Fruit fly (Drosophila melanogaster) whole organism, prepupa: ENCODE results near the gene Rpn9.
A peak's percentile ranks its signal among the peaks of the same experiment; 100 is the strongest.

Source experiments
- Blimp-1 ChIP-seq: fragments of 200-800 bp; sonication (Bioruptor generic); optimal IDR thresholded peaks from 3 replicates; lab custom pipeline; 2017; ENCODE audit warnings: missing biosample characterization, missing genetic modification characterization, mild to moderate bottlenecking, moderate library complexity, missing genetic modification reagents
- CG10631 ChIP-seq: fragments of 200-800 bp; sonication (Bioruptor generic); optimal IDR thresholded peaks from 2 replicates; lab custom pipeline; 2016; ENCODE audit warnings: missing biosample characterization, missing genetic modification characterization
- CG10669 ChIP-seq: fragments of 200-800 bp; sonication (Bioruptor generic); optimal IDR thresholded peaks from 3 replicates; lab custom pipeline; 2018; ENCODE audit warnings: missing biosample characterization, mild to moderate bottlenecking, missing genetic modification characterization, moderate library complexity
- CG11294 ChIP-seq: fragments of 200-800 bp; sonication (Bioruptor generic); IDR thresholded peaks from 2 replicates; pipeline ENCODE4 v1.3.6; 2022; ENCODE audit warnings: missing biosample characterization, missing genetic modification characterization
- CG11762 ChIP-seq: fragments of 200-800 bp; sonication (Bioruptor generic); optimal IDR thresholded peaks from 3 replicates; lab custom pipeline; 2016; ENCODE audit warnings: missing biosample characterization, missing genetic modification characterization; ENCODE audit not compliant: insufficient read depth
- CG11902 ChIP-seq: fragments of 200-800 bp; sonication (Bioruptor generic); optimal IDR thresholded peaks from 3 replicates; lab custom pipeline; 2016; ENCODE audit warnings: missing biosample characterization, missing genetic modification characterization
- CG1621 ChIP-seq: fragments of 200-800 bp; sonication (Bioruptor generic); optimal IDR thresholded peaks from 3 replicates; lab custom pipeline; 2018; ENCODE audit warnings: missing biosample characterization, mild to moderate bottlenecking, missing genetic modification characterization
- CG16779 ChIP-seq: fragments of 200-800 bp; sonication (Bioruptor generic); optimal IDR thresholded peaks from 3 replicates; lab custom pipeline; 2017; ENCODE audit warnings: missing biosample characterization, mild to moderate bottlenecking, missing genetic modification characterization
- CG3032 ChIP-seq: fragments of 200-800 bp; optimal IDR thresholded peaks from 2 replicates; lab custom pipeline; 2019; ENCODE audit warnings: missing biosample characterization, mild to moderate bottlenecking, missing genetic modification characterization, moderate library complexity
- CG31627 ChIP-seq: fragments of 200-800 bp; sonication (Bioruptor generic); optimal IDR thresholded peaks from 3 replicates; lab custom pipeline; 2016; ENCODE audit warnings: missing biosample characterization, missing genetic modification characterization
- CG3919 ChIP-seq: fragments of 200-800 bp; sonication (Bioruptor generic); optimal IDR thresholded peaks from 3 replicates; lab custom pipeline; 2016; ENCODE audit warnings: missing biosample characterization, missing genetic modification characterization
- CG4318 ChIP-seq: fragments of 200-800 bp; sonication (Bioruptor generic); optimal IDR thresholded peaks from 3 replicates; lab custom pipeline; 2017; ENCODE audit warnings: missing biosample characterization, mild to moderate bottlenecking, missing genetic modification characterization
- CG6276 ChIP-seq: fragments of 200-800 bp; sonication (Bioruptor generic); optimal IDR thresholded peaks from 2 replicates; lab custom pipeline; 2017; ENCODE audit warnings: missing biosample characterization, mild to moderate bottlenecking, missing genetic modification characterization
- CG6792 ChIP-seq: fragments of 200-800 bp; sonication (Bioruptor generic); optimal IDR thresholded peaks from 3 replicates; lab custom pipeline; 2016; ENCODE audit warnings: missing biosample characterization, missing genetic modification characterization
- CG6854 ChIP-seq: fragments of 200-800 bp; sonication (Bioruptor generic); optimal IDR thresholded peaks from 2 replicates; lab custom pipeline; 2017; ENCODE audit warnings: missing biosample characterization, mild to moderate bottlenecking, missing genetic modification characterization
- CG7368 ChIP-seq: fragments of 200-800 bp; sonication (Bioruptor generic); optimal IDR thresholded peaks from 3 replicates; lab custom pipeline; 2016; ENCODE audit warnings: missing biosample characterization, missing genetic modification characterization
- CG8119 ChIP-seq: fragments of 200-800 bp; sonication (Bioruptor generic); IDR thresholded peaks from 3 replicates; pipeline ENCODE4 v1.3.6; 2022; ENCODE audit warnings: missing biosample characterization, missing genetic modification characterization
- CG8319 ChIP-seq: fragments of 200-800 bp; sonication (Bioruptor generic); optimal IDR thresholded peaks from 3 replicates; lab custom pipeline; 2016; ENCODE audit warnings: missing biosample characterization, missing genetic modification characterization
- CG8632 ChIP-seq: fragments of 200-800 bp; sonication (Bioruptor generic); optimal IDR thresholded peaks from 3 replicates; lab custom pipeline; 2016; ENCODE audit warnings: missing biosample characterization, missing genetic modification characterization
- CG9139 ChIP-seq: fragments of 200-800 bp; sonication (Bioruptor generic); optimal IDR thresholded peaks from 3 replicates; lab custom pipeline; 2017; ENCODE audit warnings: missing biosample characterization, mild to moderate bottlenecking, missing genetic modification characterization
- Eip75B ChIP-seq: fragments of 200-800 bp; sonication (Bioruptor generic); optimal IDR thresholded peaks from 3 replicates; lab custom pipeline; 2016; ENCODE audit warnings: missing biosample characterization, missing genetic modification characterization
- Eip78C ChIP-seq: fragments of 200-800 bp; sonication (Bioruptor generic); peaks from one replicate; lab custom pipeline; 2016; ENCODE audit warnings: missing biosample characterization, missing genetic modification characterization
- Eip93F ChIP-seq: fragments of 200-800 bp; sonication (Bioruptor generic); optimal IDR thresholded peaks from 2 replicates; lab custom pipeline; 2016; ENCODE audit warnings: missing biosample characterization, mild to moderate bottlenecking, missing genetic modification characterization
- Ets21C ChIP-seq: fragments of 200-800 bp; sonication (Bioruptor generic); optimal IDR thresholded peaks from 3 replicates; lab custom pipeline; 2016; ENCODE audit warnings: missing biosample characterization, missing genetic modification characterization
- Ets96B ChIP-seq: fragments of 200-800 bp; optimal IDR thresholded peaks from 2 replicates; lab custom pipeline; 2019; ENCODE audit warnings: missing biosample characterization, mild to moderate bottlenecking, missing genetic modification characterization, moderate library complexity
- Hr38 ChIP-seq: sonication (Bioruptor generic); optimal IDR thresholded peaks from 2 replicates; lab custom pipeline; 2016; ENCODE audit warnings: missing biosample characterization, missing genetic modification characterization
- Hr4 ChIP-seq: fragments of 200-800 bp; sonication (Bioruptor generic); optimal IDR thresholded peaks from 3 replicates; lab custom pipeline; 2016; ENCODE audit warnings: missing biosample characterization, missing genetic modification characterization
- Lpt ChIP-seq: fragments of 200-800 bp; sonication (Bioruptor generic); optimal IDR thresholded peaks from 3 replicates; lab custom pipeline; 2016; ENCODE audit warnings: missing biosample characterization, missing genetic modification characterization
- Met ChIP-seq: fragments of 200-800 bp; sonication (Bioruptor generic); optimal IDR thresholded peaks from 3 replicates; lab custom pipeline; 2016; ENCODE audit warnings: missing biosample characterization, missing genetic modification characterization
- OdsH ChIP-seq: fragments of 200-800 bp; sonication (Bioruptor generic); optimal IDR thresholded peaks from 3 replicates; lab custom pipeline; 2016; ENCODE audit warnings: missing biosample characterization, missing genetic modification characterization
- Smox ChIP-seq: fragments of 200-800 bp; sonication (Bioruptor generic); optimal IDR thresholded peaks from 3 replicates; lab custom pipeline; 2016; ENCODE audit warnings: missing biosample characterization, missing genetic modification characterization
- Sox102F ChIP-seq: fragments of 200-800 bp; sonication (Bioruptor generic); optimal IDR thresholded peaks from 2 replicates; lab custom pipeline; 2016; ENCODE audit warnings: missing biosample characterization, mild to moderate bottlenecking, missing genetic modification characterization
- Sox14 ChIP-seq: fragments of 200-800 bp; sonication (Bioruptor generic); optimal IDR thresholded peaks from 3 replicates; lab custom pipeline; 2016; ENCODE audit warnings: missing biosample characterization, missing genetic modification characterization
- Sox15 ChIP-seq: fragments of 200-800 bp; sonication (Bioruptor generic); optimal IDR thresholded peaks from 3 replicates; lab custom pipeline; 2016; ENCODE audit warnings: missing biosample characterization, missing genetic modification characterization
- achi ChIP-seq: fragments of 200-800 bp; sonication (Bioruptor generic); optimal IDR thresholded peaks from 3 replicates; lab custom pipeline; 2016; ENCODE audit warnings: missing biosample characterization, missing genetic modification characterization
- acj6 ChIP-seq: fragments of 200-800 bp; sonication (Bioruptor generic); optimal IDR thresholded peaks from 3 replicates; lab custom pipeline; 2016; ENCODE audit warnings: missing biosample characterization, missing genetic modification characterization
- cyc ChIP-seq: fragments of 200-800 bp; sonication (Bioruptor generic); optimal IDR thresholded peaks from 3 replicates; lab custom pipeline; 2016; ENCODE audit warnings: missing biosample characterization, missing genetic modification characterization
- dac ChIP-seq: fragments of 200-800 bp; sonication (Bioruptor generic); optimal IDR thresholded peaks from 2 replicates; lab custom pipeline; 2017; ENCODE audit warnings: missing biosample characterization, mild to moderate bottlenecking, missing genetic modification characterization
- dsx ChIP-seq: fragments of 200-800 bp; optimal IDR thresholded peaks from 3 replicates; lab custom pipeline; 2019; ENCODE audit warnings: missing biosample characterization, mild to moderate bottlenecking, missing genetic modification characterization, moderate library complexity; ENCODE audit not compliant: poor library complexity, severe bottlenecking
- eg ChIP-seq: fragments of 200-800 bp; sonication (Bioruptor generic); IDR thresholded peaks from 3 replicates; pipeline ENCODE4 v1.3.6; 2022; ENCODE audit warnings: missing biosample characterization, missing genetic modification characterization
- esn ChIP-seq: fragments of 200-800 bp; sonication (Bioruptor generic); optimal IDR thresholded peaks from 2 replicates; lab custom pipeline; 2016; ENCODE audit warnings: missing biosample characterization, mild to moderate bottlenecking, missing genetic modification characterization, moderate library complexity
- fd59A ChIP-seq: fragments of 200-800 bp; sonication (Bioruptor generic); optimal IDR thresholded peaks from 2 replicates; lab custom pipeline; 2017; ENCODE audit warnings: missing biosample characterization, mild to moderate bottlenecking, missing genetic modification characterization, missing genetic modification reagents
- fd85E ChIP-seq: fragments of 200-800 bp; sonication (Bioruptor generic); optimal IDR thresholded peaks from 3 replicates; lab custom pipeline; 2016; ENCODE audit warnings: missing biosample characterization, missing genetic modification characterization
- lz ChIP-seq: fragments of 200-800 bp; sonication (Bioruptor generic); optimal IDR thresholded peaks from 3 replicates; lab custom pipeline; 2016; ENCODE audit warnings: missing biosample characterization, missing genetic modification characterization
- pdm3 ChIP-seq: fragments of 200-800 bp; sonication (Bioruptor generic); optimal IDR thresholded peaks from 3 replicates; lab custom pipeline; 2016; ENCODE audit warnings: missing biosample characterization, missing genetic modification characterization
- salr ChIP-seq, 2 experiments: fragments of 200-800 bp; sonication (Bioruptor generic); optimal IDR thresholded peaks; 3 replicates each; lab custom pipeline; 2016 to 2018; ENCODE audit warnings: missing biosample characterization in 2 of 2, missing genetic modification characterization in 2 of 2, mild to moderate bottlenecking in 1 of 2
- spab ChIP-seq: fragments of 200-800 bp; sonication (Bioruptor generic); optimal IDR thresholded peaks from 2 replicates; lab custom pipeline; 2017; ENCODE audit warnings: missing biosample characterization, mild to moderate bottlenecking, missing genetic modification characterization, missing genetic modification reagents
- ss ChIP-seq, 2 experiments: fragments of 200-800 bp; sonication (Bioruptor generic); optimal IDR thresholded peaks; 2 replicates in 1 of 2; 3 replicates in 1 of 2; lab custom pipeline; 2017 to 2018; ENCODE audit warnings: mild to moderate bottlenecking in 2 of 2, missing biosample characterization in 2 of 2, missing genetic modification characterization in 2 of 2, moderate library complexity in 1 of 2
- svp ChIP-seq: fragments of 200-800 bp; sonication (Bioruptor generic); peaks from one replicate; lab custom pipeline; 2016; ENCODE audit warnings: missing biosample characterization, missing genetic modification characterization
- topi ChIP-seq: fragments of 200-800 bp; sonication (Bioruptor generic); optimal IDR thresholded peaks from 3 replicates; lab custom pipeline; 2016; ENCODE audit warnings: missing biosample characterization, missing genetic modification characterization
- vri ChIP-seq: fragments of 200-800 bp; sonication (Bioruptor generic); optimal IDR thresholded peaks from 3 replicates; lab custom pipeline; 2016; ENCODE audit warnings: missing biosample characterization, mild to moderate bottlenecking, missing genetic modification characterization

Gene Rpn9

DNA sequence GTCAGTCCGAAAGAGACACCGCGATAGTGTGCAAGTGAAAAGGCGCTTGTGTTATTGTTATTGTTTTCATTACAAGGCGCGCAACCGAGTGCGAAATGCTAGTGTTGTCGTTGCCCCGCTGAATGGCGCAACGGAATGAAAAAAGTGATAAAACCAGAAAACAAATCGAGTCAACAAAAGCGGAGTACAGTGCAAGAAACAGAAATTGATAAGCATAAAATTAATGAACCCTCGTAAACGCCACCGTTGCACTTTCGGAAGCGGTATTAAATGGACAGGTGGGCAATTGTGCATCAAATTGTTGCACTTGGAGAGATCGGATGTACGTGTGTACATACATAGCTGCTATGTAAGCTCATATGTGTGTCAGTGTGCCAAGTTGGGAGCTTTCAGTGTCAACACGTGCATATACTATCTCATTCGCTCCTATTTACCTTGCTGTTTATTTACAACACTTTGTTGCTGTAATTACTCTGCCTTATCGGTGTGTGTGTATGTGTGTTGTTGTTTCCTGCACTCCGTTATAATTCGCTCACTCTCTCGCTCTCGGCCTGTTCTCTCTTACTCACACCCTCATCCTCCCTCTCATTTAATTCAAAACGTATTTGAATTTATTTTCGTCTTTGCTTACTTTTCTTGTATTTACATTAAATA lies 9.8 kb downstream of the Rpn9 start:
- TF ChIP-seq dac (GFP tag; lab: Kevin White, UChicago) (peak; percentile 6), spab (GFP tag; lab: Kevin White, UChicago) (peak; percentile 20), Lpt (GFP tag; lab: Kevin White, UChicago) (no peak), CG11902 (no peak), vri (GFP tag; lab: Kevin White, UChicago) (peak; percentile 56), pdm3 (peak; percentile 26), CG7368 (GFP tag; lab: Kevin White, UChicago) (peak; percentile 78), Met (GFP tag; lab: Kevin White, UChicago) (no peak), Sox102F (GFP tag; lab: Kevin White, UChicago) (peak; percentile 33), CG11294 (GFP tag; lab: Robert Waterston, UW) (peak; percentile 10; the same call in 1 of the 2 replicates), Sox14 (GFP tag; lab: Kevin White, UChicago) (peak; percentile 36), Sox15 (GFP tag; lab: Kevin White, UChicago) (no peak), CG1621 (peak; percentile 46), cyc (no peak), CG8119 (GFP tag; lab: Robert Waterston, UW) (peak; percentile 74), CG10669 (peak; percentile 36), Ets96B (tag; lab: Kevin White, UChicago) (no peak), Eip93F (GFP tag; lab: Kevin White, UChicago) (no peak), fd85E (GFP tag; lab: Kevin White, UChicago) (no peak), fd59A (GFP tag; lab: Kevin White, UChicago) (no peak), eg (peak; percentile 69), CG3032 (tag; lab: Kevin White, UChicago) (no peak), dsx (GFP tag; lab: Kevin White, UChicago) (peak; percentile 80), Eip75B (GFP tag; lab: Kevin White, UChicago) (peak; percentile 65), CG9139 (peak; percentile 46), acj6 (GFP tag; lab: Kevin White, UChicago) (peak; percentile 13), CG8632 (GFP tag; lab: Kevin White, UChicago) (peak; percentile 5), CG6854 (GFP tag; lab: Kevin White, UChicago) (peak; percentile 6), Blimp-1 (no peak), achi (GFP tag; lab: Kevin White, UChicago) (peak; percentile 21), Ets21C (peak; percentile 6), CG10631 (GFP tag; lab: Kevin White, UChicago) (peak; percentile 47), ss (GFP tag; optimal IDR thresholded peaks at IDR 0.05; lab: Kevin White, UChicago) (peak; percentile 55 to 61), CG3919 (peak; percentile 61), salr (GFP tag; optimal IDR thresholded peaks at IDR 0.05; lab: Kevin White, UChicago) (peak in 1 of 2 experiments; percentile 39), topi (GFP tag; lab: Kevin White, UChicago) (peak; percentile 8), CG11762 (GFP tag; lab: Kevin White, UChicago) (peak; percentile 46), svp (GFP tag; lab: Kevin White, UChicago) (peak; percentile 75), CG6276 (GFP tag; lab: Kevin White, UChicago) (peak; percentile 33), OdsH (GFP tag; lab: Kevin White, UChicago) (peak; percentile 51), CG4318 (no peak), Hr4 (GFP tag; lab: Kevin White, UChicago) (peak; percentile 56), Smox (GFP tag; lab: Kevin White, UChicago) (no peak), Eip78C (peak; percentile 91), lz (GFP tag; lab: Kevin White, UChicago) (peak; percentile 41), Hr38 (no peak), CG8319 (GFP tag; lab: Kevin White, UChicago) (peak; percentile 48), CG6792 (GFP tag; lab: Kevin White, UChicago) (peak; percentile 60), esn (GFP tag; lab: Kevin White, UChicago) (peak; percentile 17), CG31627 (GFP tag; lab: Kevin White, UChicago) (no peak), CG16779 (tag; lab: Kevin White, UChicago) (peak; percentile 23)
